Fruit fly (Drosophila melanogaster) whole organism, wandering third instar larva: ENCODE results near the gene CG14515.

ENCODE experiments used
- Abd-B ChIP-seq: fragments of >200 bp; optimal IDR thresholded peaks from 2 replicates; lab custom pipeline; 2017; ENCODE audit warnings: missing biosample characterization, missing genetic modification characterization
- CG32264 ChIP-seq: fragments of 200-800 bp; sonication (Bioruptor generic); optimal IDR thresholded peaks from 2 replicates; lab custom pipeline; 2016; ENCODE audit warnings: missing biosample characterization, missing genetic modification characterization
- CG9705 ChIP-seq: fragments of 200-800 bp; sonication (Bioruptor generic); optimal IDR thresholded peaks from 2 replicates; lab custom pipeline; 2018; ENCODE audit warnings: missing biosample characterization, mild to moderate bottlenecking, missing genetic modification characterization
- CrebA ChIP-seq: fragments of 200-800 bp; sonication (Bioruptor generic); optimal IDR thresholded peaks from 2 replicates; lab custom pipeline; 2016; ENCODE audit warnings: missing biosample characterization, mild to moderate bottlenecking, missing genetic modification characterization, borderline replicate concordance
- Dfd ChIP-seq: fragments of >200 bp; optimal IDR thresholded peaks from 2 replicates; lab custom pipeline; 2017; ENCODE audit warnings: missing biosample characterization, missing genetic modification characterization
- Dif ChIP-seq: fragments of 200-275, 200-300 bp; sonication (Bioruptor generic); optimal IDR thresholded peaks from 2 replicates; lab custom pipeline; 2018; ENCODE audit warnings: missing biosample characterization, missing genetic modification characterization; ENCODE audit not compliant: partially characterized antibody
- GATAd ChIP-seq: sonication (Bioruptor generic); optimal IDR thresholded peaks from 2 replicates; lab custom pipeline; 2016; ENCODE audit warnings: missing biosample characterization, missing genetic modification characterization
- HLH106 ChIP-seq: fragments of 200-800 bp; optimal IDR thresholded peaks from 3 replicates; lab custom pipeline; 2019; ENCODE audit warnings: missing biosample characterization, mild to moderate bottlenecking, missing genetic modification characterization, moderate library complexity
- Hnf4 ChIP-seq: fragments of 200-800 bp; sonication (Bioruptor generic); optimal IDR thresholded peaks from 2 replicates; lab custom pipeline; 2016; ENCODE audit warnings: missing biosample characterization, mild to moderate bottlenecking, missing genetic modification characterization
- Hr78 ChIP-seq: fragments of >200 bp; optimal IDR thresholded peaks from 2 replicates; lab custom pipeline; 2017; ENCODE audit warnings: missing biosample characterization, missing genetic modification characterization
- Hr83 ChIP-seq: fragments of 200-300 bp; sonication (Bioruptor generic); optimal IDR thresholded peaks from 2 replicates; lab custom pipeline; 2016; ENCODE audit warnings: missing biosample characterization, mild to moderate bottlenecking, missing genetic modification characterization, moderate library complexity; ENCODE audit not compliant: poor library complexity, severe bottlenecking
- Jra ChIP-seq: sonication (Bioruptor generic); optimal IDR thresholded peaks from 2 replicates; lab custom pipeline; 2016; ENCODE audit warnings: missing biosample characterization, missing genetic modification characterization
- Mio ChIP-seq: sonication (Bioruptor generic); optimal IDR thresholded peaks from 2 replicates; lab custom pipeline; 2016; ENCODE audit warnings: missing biosample characterization, missing genetic modification characterization
- Myc ChIP-seq: fragments of >200 bp; optimal IDR thresholded peaks from 2 replicates; lab custom pipeline; 2017
- N ChIP-seq: fragments of >200 bp; optimal IDR thresholded peaks from 2 replicates; lab custom pipeline; 2018; ENCODE audit warnings: missing biosample characterization, missing external identifiers, missing genetic modification characterization
- OdsH ChIP-seq: fragments of 200-800 bp; sonication (Bioruptor generic); optimal IDR thresholded peaks from 2 replicates; lab custom pipeline; 2016; ENCODE audit warnings: missing biosample characterization, mild to moderate bottlenecking, missing genetic modification characterization
- Rel ChIP-seq, 2 experiments: fragments of 200-800 bp; sonication (Bioruptor generic) in 1 of 2; optimal IDR thresholded peaks; 2 replicates in 1 of 2; 3 replicates in 1 of 2; lab custom pipeline; 2016 to 2019; ENCODE audit warnings: mild to moderate bottlenecking in 2 of 2, missing biosample characterization in 2 of 2, missing genetic modification characterization in 2 of 2, moderate library complexity in 1 of 2
- Sp1 ChIP-seq: fragments of 200-800 bp; sonication (Bioruptor generic); optimal IDR thresholded peaks from 3 replicates; lab custom pipeline; 2019; ENCODE audit warnings: missing biosample characterization, mild to moderate bottlenecking, missing genetic modification characterization, moderate library complexity
- Vsx2 ChIP-seq: fragments of 200-300, 225-300 bp; sonication (Bioruptor generic); optimal IDR thresholded peaks from 2 replicates; lab custom pipeline; 2018; ENCODE audit warnings: missing biosample characterization, missing genetic modification characterization; ENCODE audit not compliant: partially characterized antibody
- br ChIP-seq: fragments of 200-800 bp; sonication (Bioruptor generic); optimal IDR thresholded peaks from 2 replicates; lab custom pipeline; 2016; ENCODE audit warnings: missing biosample characterization, missing genetic modification characterization
- brk ChIP-seq: fragments of 200-800 bp; sonication (Bioruptor generic); optimal IDR thresholded peaks from 2 replicates; lab custom pipeline; 2016; ENCODE audit warnings: missing biosample characterization, mild to moderate bottlenecking, missing genetic modification characterization
- dl ChIP-seq, 2 experiments: fragments of 175-275, 200-275 bp in 1 of 2; fragments of 200-275 bp in 1 of 2; sonication (Bioruptor generic); optimal IDR thresholded peaks; lab custom pipeline; 2018; ENCODE audit warnings: mild to moderate bottlenecking in 2 of 2, missing biosample characterization in 2 of 2, missing genetic modification characterization in 2 of 2, moderate library complexity in 2 of 2; ENCODE audit not compliant: partially characterized antibody in 2 of 2, insufficient read depth in 1 of 2
- dmrt93B ChIP-seq: fragments of 200-800 bp; sonication (Bioruptor generic); optimal IDR thresholded peaks from 2 replicates; lab custom pipeline; 2018; ENCODE audit warnings: missing biosample characterization, mild to moderate bottlenecking, missing genetic modification characterization
- dsf ChIP-seq: sonication (Bioruptor generic); optimal IDR thresholded peaks from 2 replicates; lab custom pipeline; 2016; ENCODE audit warnings: missing biosample characterization, missing genetic modification characterization, borderline replicate concordance
- ey ChIP-seq: fragments of 200-800 bp; sonication (Bioruptor generic); optimal IDR thresholded peaks from 2 replicates; lab custom pipeline; 2016; ENCODE audit warnings: missing biosample characterization, missing genetic modification characterization
- foxo ChIP-seq, 2 experiments: fragments of 200-800 bp; sonication (Bioruptor generic); optimal IDR thresholded peaks; 2 replicates in 1 of 2; 3 replicates in 1 of 2; lab custom pipeline; 2016 to 2017; ENCODE audit warnings: missing biosample characterization in 2 of 2, missing genetic modification characterization in 2 of 2
- fru ChIP-seq: fragments of 200-800 bp; sonication (Bioruptor generic); optimal IDR thresholded peaks from 3 replicates; lab custom pipeline; 2016; ENCODE audit warnings: missing biosample characterization, mild to moderate bottlenecking, missing genetic modification characterization
- h ChIP-seq: fragments of 200-800 bp; sonication (Bioruptor generic); optimal IDR thresholded peaks from 3 replicates; lab custom pipeline; 2016; ENCODE audit warnings: missing biosample characterization, mild to moderate bottlenecking, missing genetic modification characterization
- jim ChIP-seq: fragments of 175-275, 200-325 bp; sonication (Bioruptor generic); optimal IDR thresholded peaks from 2 replicates; lab custom pipeline; 2016; ENCODE audit warnings: missing biosample characterization, mild to moderate bottlenecking, missing genetic modification characterization
- lola ChIP-seq: fragments of >200 bp; optimal IDR thresholded peaks from 2 replicates; lab custom pipeline; 2017; ENCODE audit warnings: missing biosample characterization, missing genetic modification characterization
- pan ChIP-seq: fragments of >200 bp; optimal IDR thresholded peaks from 2 replicates; lab custom pipeline; 2017
- psq ChIP-seq: fragments of 200-800 bp; sonication (Bioruptor generic); optimal IDR thresholded peaks from 3 replicates; lab custom pipeline; 2017; ENCODE audit warnings: missing biosample characterization, mild to moderate bottlenecking, missing genetic modification characterization, moderate library complexity
- rgr ChIP-seq: fragments of 200-800 bp; sonication (Bioruptor generic); optimal IDR thresholded peaks from 3 replicates; lab custom pipeline; 2016; ENCODE audit warnings: missing biosample characterization, mild to moderate bottlenecking, missing genetic modification characterization
- sage ChIP-seq: fragments of 200-800 bp; sonication (Bioruptor generic); optimal IDR thresholded peaks from 2 replicates; lab custom pipeline; 2016; ENCODE audit warnings: missing biosample characterization, mild to moderate bottlenecking, missing genetic modification characterization
- sv ChIP-seq: fragments of 200-800 bp; sonication (Bioruptor generic); optimal IDR thresholded peaks from 3 replicates; lab custom pipeline; 2016; ENCODE audit warnings: missing biosample characterization, missing genetic modification characterization
- tai ChIP-seq: sonication (Bioruptor generic); optimal IDR thresholded peaks from 2 replicates; lab custom pipeline; 2016; ENCODE audit warnings: missing biosample characterization, missing genetic modification characterization
- usp ChIP-seq: fragments of >200 bp; optimal IDR thresholded peaks from 2 replicates; lab custom pipeline; 2017; ENCODE audit warnings: missing biosample characterization, missing genetic modification characterization
- woc ChIP-seq: sonication (Bioruptor generic); optimal IDR thresholded peaks from 2 replicates; lab custom pipeline; 2016; ENCODE audit warnings: missing biosample characterization, mild to moderate bottlenecking, missing genetic modification characterization

The CG14515 gene

dm6 chr3R:29157418-29158398 is 39.6 kb upstream of the CG14515 start, which contains the start of gene rdog:
TSS of gene rdog (plus strand) at chr3R:29158122.
- peak; percentile 34 for TF ChIP-seq GATAd (GFP tag; lab: Kevin White, UChicago)
- TF ChIP-seq tai (GFP tag; lab: Kevin White, UChicago): no peak
- no peak for TF ChIP-seq brk (GFP tag; lab: Kevin White, UChicago)
- TF ChIP-seq Hr83 (GFP tag; lab: Kevin White, UChicago): no peak
- TF ChIP-seq CrebA (GFP tag; lab: Kevin White, UChicago): no peak
- TF ChIP-seq psq (GFP tag; lab: Kevin White, UChicago): peak; percentile 73
- no peak for TF ChIP-seq Rel (GFP tag; optimal IDR thresholded peaks at IDR 0.05; lab: Kevin White, UChicago)
- peak; percentile 78 for TF ChIP-seq Rel (tag; optimal IDR thresholded peaks at IDR 0.05; lab: Kevin White, UChicago)
- peak; percentile 87 for TF ChIP-seq ey (GFP tag; lab: Kevin White, UChicago)
- TF ChIP-seq dsf: peak; percentile 30
- peak; percentile 50 for TF ChIP-seq CG32264 (GFP tag; lab: Kevin White, UChicago)
- TF ChIP-seq usp: no peak
- TF ChIP-seq h: peak; percentile 46
- TF ChIP-seq Hnf4: peak; percentile 72
- TF ChIP-seq jim (GFP tag; lab: Kevin White, UChicago): no peak
- peak; percentile 82 for TF ChIP-seq sv
- TF ChIP-seq Abd-B (GFP tag; lab: Kevin White, UChicago): no peak
- TF ChIP-seq HLH106 (tag; lab: Kevin White, UChicago): peak; percentile 77
- TF ChIP-seq OdsH: peak; percentile 82
- TF ChIP-seq CG9705 (GFP tag; lab: Kevin White, UChicago): peak; percentile 73
- TF ChIP-seq N (GFP tag; lab: Kevin White, UChicago): no peak
- no peak for TF ChIP-seq dl (GFP tag; optimal IDR thresholded peaks at IDR 0.05; lab: Kevin White, UChicago; ENCODE audit: insufficient read depth in 1 of 2, partially characterized antibody in 2 of 2)
- TF ChIP-seq woc (GFP tag; lab: Kevin White, UChicago): peak; percentile 98
- peak; percentile 85 for TF ChIP-seq br (GFP tag; lab: Kevin White, UChicago)
- peak; percentile 66 for TF ChIP-seq dmrt93B (GFP tag; lab: Kevin White, UChicago)
- TF ChIP-seq Hr78 (GFP tag; lab: Kevin White, UChicago): no peak
- TF ChIP-seq pan (lab: Kevin White, UChicago): peak; percentile 87
- no peak for TF ChIP-seq Myc (lab: Kevin White, UChicago)
- TF ChIP-seq Mio (GFP tag; lab: Kevin White, UChicago): peak; percentile 29
- TF ChIP-seq fru: peak; percentile 91
- TF ChIP-seq Dfd (GFP tag; lab: Kevin White, UChicago): no peak
- peak; percentile 74 for TF ChIP-seq Jra (GFP tag; lab: Kevin White, UChicago)
- peak; percentile 32 to 89 for TF ChIP-seq foxo (GFP tag; optimal IDR thresholded peaks at IDR 0.05; lab: Kevin White, UChicago)
- no peak for TF ChIP-seq Vsx2 (GFP tag; lab: Kevin White, UChicago)
- peak; percentile 86 for TF ChIP-seq rgr (GFP tag; lab: Kevin White, UChicago)
- peak; percentile 84 for TF ChIP-seq Sp1 (GFP tag; lab: Kevin White, UChicago)
- no peak for TF ChIP-seq lola (GFP tag; lab: Kevin White, UChicago)
- no peak for TF ChIP-seq Dif
- TF ChIP-seq sage: no peak

dm6 chr3R:29158721-29159120 is 38.6 kb upstream of the CG14515 start:
- TF ChIP-seq Dif (no peak), HLH106 (tag; lab: Kevin White, UChicago) (no peak)
